Worm (Caenorhabditis elegans) whole organism, L3 larva: ENCODE data around the gene H37A05.2.

Experiments
- ZK546.5 ChIP-seq: sonication (generic microtip); optimal IDR thresholded peaks from 2 replicates; lab custom pipeline; 2017; ENCODE audit warnings: missing biosample characterization, missing genetic modification characterization
- ceh-28 ChIP-seq: fragments of 150-350 bp; optimal IDR thresholded peaks from 2 replicates; lab custom pipeline; 2014; ENCODE audit warnings: missing biosample characterization, missing genetic modification reagents, missing genetic modification characterization
- ceh-82 ChIP-seq: fragments of 150-350 bp; optimal IDR thresholded peaks from 2 replicates; lab custom pipeline; 2014; ENCODE audit warnings: missing biosample characterization, missing genetic modification characterization
- daf-12 ChIP-seq: fragments of 150-350 bp; optimal IDR thresholded peaks from 2 replicates; lab custom pipeline; 2014; ENCODE audit warnings: missing biosample characterization, missing genetic modification reagents, missing genetic modification characterization
- egl-5 ChIP-seq: fragments of 150-350 bp; optimal IDR thresholded peaks from 2 replicates; lab custom pipeline; 2017; ENCODE audit warnings: missing biosample characterization, missing genetic modification reagents, missing genetic modification characterization, inconsistent platforms
- elt-1 ChIP-seq: fragments of 150-350 bp; optimal IDR thresholded peaks from 2 replicates; lab custom pipeline; 2014; ENCODE audit warnings: missing biosample characterization, missing genetic modification characterization
- elt-2 ChIP-seq: sonication (generic microtip); optimal IDR thresholded peaks from 2 replicates; lab custom pipeline; 2016; ENCODE audit warnings: missing genetic modification reagents, mild to moderate bottlenecking, missing genetic modification characterization, missing compliant biosample characterization
- eor-1 ChIP-seq, 2 experiments: fragments of 150-350 bp; optimal IDR thresholded peaks; 2 replicates each; lab custom pipeline; 2014 to 2018; ENCODE audit warnings: missing biosample characterization in 2 of 2, missing genetic modification characterization in 2 of 2
- fkh-10 ChIP-seq: sonication (generic microtip); optimal IDR thresholded peaks from 2 replicates; lab custom pipeline; 2017; ENCODE audit warnings: missing biosample characterization, missing genetic modification reagents, missing genetic modification characterization
- fkh-2 ChIP-seq: fragments of 150-350 bp; optimal IDR thresholded peaks from 2 replicates; lab custom pipeline; 2014; ENCODE audit warnings: missing biosample characterization, missing genetic modification reagents, missing genetic modification characterization
- fos-1 ChIP-seq: fragments of 150-350 bp; optimal IDR thresholded peaks from 2 replicates; lab custom pipeline; 2014; ENCODE audit warnings: missing biosample characterization, missing genetic modification characterization
- hmg-11 ChIP-seq: sonication (generic microtip); optimal IDR thresholded peaks from 2 replicates; lab custom pipeline; 2016; ENCODE audit warnings: missing genetic modification characterization, missing compliant biosample characterization
- jun-1 ChIP-seq: fragments of 150-350 bp; optimal IDR thresholded peaks from 2 replicates; lab custom pipeline; 2014; ENCODE audit warnings: missing biosample characterization, missing genetic modification reagents, missing genetic modification characterization
- lin-15B ChIP-seq: fragments of 150-350 bp; optimal IDR thresholded peaks from 2 replicates; lab custom pipeline; 2014; ENCODE audit warnings: missing biosample characterization, missing genetic modification characterization
- lin-39 ChIP-seq: fragments of 150-350 bp; optimal IDR thresholded peaks from 2 replicates; lab custom pipeline; 2018; ENCODE audit warnings: missing biosample characterization, missing genetic modification reagents, missing genetic modification characterization
- lsy-12 ChIP-seq: sonication (generic microtip); optimal IDR thresholded peaks from 2 replicates; lab custom pipeline; 2016; ENCODE audit warnings: mild to moderate bottlenecking, missing genetic modification characterization, missing compliant biosample characterization
- mdl-1 ChIP-seq: fragments of 150-350 bp; optimal IDR thresholded peaks from 2 replicates; lab custom pipeline; 2014; ENCODE audit warnings: missing biosample characterization, missing genetic modification characterization
- nfya-1 ChIP-seq: sonication (generic microtip); optimal IDR thresholded peaks from 2 replicates; lab custom pipeline; 2017; ENCODE audit warnings: missing genetic modification characterization, mild to moderate bottlenecking, missing compliant biosample characterization, antibody characterized with exemption, moderate library complexity; ENCODE audit not compliant: insufficient read depth
- nhr-11 ChIP-seq: fragments of 150-350 bp; optimal IDR thresholded peaks from 2 replicates; lab custom pipeline; 2014; ENCODE audit warnings: missing biosample characterization, missing genetic modification characterization
- nhr-12 ChIP-seq: fragments of 150-350 bp; optimal IDR thresholded peaks from 2 replicates; lab custom pipeline; 2014; ENCODE audit warnings: missing biosample characterization, missing genetic modification characterization
- nhr-23 ChIP-seq: fragments of 150-350 bp; optimal IDR thresholded peaks from 2 replicates; lab custom pipeline; 2014; ENCODE audit warnings: missing biosample characterization, missing genetic modification reagents, missing genetic modification characterization
- nhr-25 ChIP-seq: sonication (generic microtip); optimal IDR thresholded peaks from 2 replicates; lab custom pipeline; 2017; ENCODE audit warnings: missing biosample characterization, missing genetic modification characterization
- nhr-28 ChIP-seq: fragments of 150-350 bp; optimal IDR thresholded peaks from 2 replicates; lab custom pipeline; 2014; ENCODE audit warnings: missing biosample characterization, missing genetic modification characterization
- nhr-43 ChIP-seq: sonication (generic microtip); optimal IDR thresholded peaks from 2 replicates; lab custom pipeline; 2016; ENCODE audit warnings: mild to moderate bottlenecking, missing genetic modification characterization, missing compliant biosample characterization; ENCODE audit not compliant: poor library complexity, severe bottlenecking
- nhr-67 ChIP-seq: fragments of 150-350 bp; optimal IDR thresholded peaks from 2 replicates; lab custom pipeline; 2014; ENCODE audit warnings: missing biosample characterization, missing genetic modification characterization
- nhr-76 ChIP-seq: fragments of 150-350 bp; sonication (generic microtip); optimal IDR thresholded peaks from 5 replicates; lab custom pipeline; 2014; ENCODE audit warnings: missing biosample characterization, missing genetic modification characterization
- nhr-77 ChIP-seq: fragments of 150-350 bp; optimal IDR thresholded peaks from 2 replicates; lab custom pipeline; 2014; ENCODE audit warnings: missing biosample characterization, missing genetic modification characterization
- pha-4 ChIP-seq: fragments of 150-350 bp; optimal IDR thresholded peaks from 2 replicates; lab custom pipeline; 2014; ENCODE audit warnings: missing biosample characterization, missing genetic modification reagents, missing genetic modification characterization
- pqm-1 ChIP-seq: fragments of 150-350 bp; optimal IDR thresholded peaks from 2 replicates; lab custom pipeline; 2017; ENCODE audit warnings: missing biosample characterization, missing genetic modification characterization, inconsistent platforms
- sea-2 ChIP-seq: fragments of 150-350 bp; sonication (generic microtip); optimal IDR thresholded peaks from 4 replicates; lab custom pipeline; 2014; ENCODE audit warnings: missing biosample characterization, missing genetic modification reagents, missing genetic modification characterization
- snpc-4 ChIP-seq: fragments of 150-350 bp; optimal IDR thresholded peaks from 2 replicates; lab custom pipeline; 2014; ENCODE audit warnings: missing biosample characterization, missing genetic modification characterization
- tbx-2 ChIP-seq: sonication (generic microtip); optimal IDR thresholded peaks from 2 replicates; lab custom pipeline; 2016; ENCODE audit warnings: mild to moderate bottlenecking, missing genetic modification characterization, missing compliant biosample characterization
- unc-62 ChIP-seq: fragments of 150-350 bp; sonication (generic microtip); optimal IDR thresholded peaks from 4 replicates; lab custom pipeline; 2014; ENCODE audit warnings: missing biosample characterization, missing genetic modification reagents, missing genetic modification characterization
- ztf-11 ChIP-seq: fragments of 150-350 bp; optimal IDR thresholded peaks from 2 replicates; lab custom pipeline; 2014; ENCODE audit warnings: missing biosample characterization, missing genetic modification characterization
- ztf-4 ChIP-seq: fragments of 150-350 bp; optimal IDR thresholded peaks from 2 replicates; lab custom pipeline; 2014; ENCODE audit warnings: missing biosample characterization, missing genetic modification characterization

The H37A05.2 gene

DNA sequence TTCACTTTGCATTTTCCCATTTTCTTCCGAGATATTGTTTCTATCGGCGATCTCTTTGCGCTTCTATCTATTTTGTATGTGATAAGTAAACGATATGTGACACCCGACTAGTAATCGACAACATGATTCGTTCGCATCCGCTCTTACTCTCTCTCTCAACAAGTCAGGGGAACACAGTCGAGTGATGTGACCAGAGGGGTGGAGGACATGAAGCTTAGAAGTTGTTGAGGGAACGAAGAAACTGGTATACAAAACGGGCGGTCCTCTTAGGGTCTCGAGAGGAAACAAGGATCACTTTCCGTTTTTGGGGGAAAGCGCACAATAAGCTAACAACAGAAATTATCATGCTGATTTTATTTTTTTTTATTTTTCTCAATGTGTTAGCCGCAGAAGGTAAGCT lies 41.0 kb downstream of the H37A05.2 start, which contains the start of gene F53F4.4:
TSS of gene F53F4.4 (plus strand) at position 301 of the 400 bp plus-strand sequence.
- TF ChIP-seq fkh-10 (GFP tag; lab: Kevin White, UChicago) (no peak), fkh-2 (tag; lab: Kevin White, UChicago) (no peak), ztf-4 (no peak), elt-2 (no peak), nhr-12 (no peak), lin-39 (tag; lab: Kevin White, UChicago) (no peak), tbx-2 (no peak), sea-2 (GFP tag; lab: Kevin White, UChicago) (no peak), jun-1 (tag; lab: Kevin White, UChicago) (no peak), daf-12 (tag; lab: Kevin White, UChicago) (no peak), nhr-43 (no peak)
- TF ChIP-seq, all 47 proteins: peak for 0

DNA sequence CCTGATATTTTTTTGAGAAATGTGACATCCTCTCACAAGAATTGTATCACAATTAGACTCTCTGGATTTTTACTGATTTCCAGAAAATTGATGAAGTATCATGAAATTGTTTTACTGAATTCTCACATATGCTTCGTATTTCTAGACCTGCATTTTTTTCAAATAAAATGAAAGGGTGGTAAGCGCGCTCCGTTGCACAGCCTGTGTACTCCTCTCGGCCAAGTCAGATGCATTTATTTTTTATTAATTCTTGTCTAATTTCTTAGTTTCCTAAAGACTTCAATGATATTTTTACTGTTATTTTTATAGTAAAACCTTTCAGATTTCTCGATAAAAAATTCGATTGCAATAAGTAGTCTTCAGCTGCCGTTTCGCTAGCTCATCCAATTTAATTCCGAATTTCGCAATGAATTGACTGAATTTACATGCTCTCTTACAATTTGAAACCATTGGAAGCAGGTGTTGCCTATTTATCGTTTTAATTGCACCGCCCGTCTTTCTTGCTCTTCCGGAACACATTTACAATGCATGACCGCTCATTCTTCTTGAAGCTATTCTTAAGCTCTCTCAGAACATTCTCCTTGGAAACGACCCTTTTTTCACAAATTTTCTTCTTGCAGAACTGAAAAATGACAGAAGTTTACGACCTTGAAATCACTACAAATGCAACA lies 42.4 kb downstream of the H37A05.2 start, which contains the start of gene tbcb-1:
TSS of gene tbcb-1 (plus strand) at position 621 of the 671 bp plus-strand sequence.
- TF ChIP-seq pha-4 (tag; lab: Kevin White, UChicago), result peak; percentile 43
- TF ChIP-seq snpc-4 (tag; lab: Kevin White, UChicago), result peak; percentile 36
- TF ChIP-seq nhr-23 (tag; lab: Kevin White, UChicago), result peak; percentile 34
- no peak for TF ChIP-seq nhr-28 (tag; lab: Kevin White, UChicago)
- TF ChIP-seq lin-15B (tag; lab: Kevin White, UChicago), result peak; percentile 80

DNA sequence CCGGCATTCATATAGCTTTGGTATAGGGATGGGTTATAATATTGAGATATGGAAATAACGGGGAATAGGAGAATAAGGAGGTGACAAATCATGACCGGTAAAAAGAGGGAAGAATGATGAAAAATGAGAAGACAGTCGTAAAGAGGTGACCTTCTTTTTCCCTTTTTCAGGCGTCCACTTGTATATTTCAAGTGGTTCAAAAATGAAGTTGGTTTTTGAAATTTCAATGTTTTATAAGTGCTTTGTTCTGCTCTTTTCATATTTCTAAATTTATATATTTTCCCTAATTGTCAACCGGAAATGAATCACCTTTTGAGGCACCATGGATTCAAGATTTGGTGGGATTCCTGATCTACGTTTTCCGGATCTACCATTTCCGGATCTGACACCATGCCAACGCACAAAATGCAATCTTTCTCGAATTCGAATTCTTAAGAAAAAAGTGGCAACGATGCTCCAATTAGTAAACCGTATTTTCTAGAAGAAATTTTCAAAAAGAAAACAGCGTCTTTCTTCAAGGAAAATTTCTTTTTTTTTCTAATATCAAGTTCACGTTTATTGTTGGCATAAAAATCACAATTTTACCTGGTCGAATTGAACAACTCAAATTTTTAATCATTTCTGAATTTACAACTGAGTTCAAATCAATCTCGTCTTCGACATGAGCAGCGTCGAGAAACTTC lies 44.4 kb downstream of the H37A05.2 start, which contains the start of the genes F53F4.2 and F53F4.18:
TSS of gene F53F4.2 (minus strand) at position 101 of the 683 bp plus-strand sequence.
TSS of gene F53F4.18 (plus strand) at position 633 of the 683 bp plus-strand sequence.
- TF ChIP-seq nhr-23 (tag; lab: Kevin White, UChicago) (no peak), nhr-77 (tag; lab: Kevin White, UChicago) (no peak), nhr-76 (tag; lab: Kevin White, UChicago) (no peak), sea-2 (GFP tag; lab: Kevin White, UChicago) (no peak), elt-2 (no peak), fos-1 (tag; lab: Kevin White, UChicago) (no peak), hmg-11 (tag; lab: Kevin White, UChicago) (no peak), lin-39 (tag; lab: Kevin White, UChicago) (no peak), unc-62 (no peak), fkh-2 (tag; lab: Kevin White, UChicago) (no peak), lsy-12 (tag; lab: Kevin White, UChicago) (no peak), lin-15B (tag; lab: Kevin White, UChicago) (no peak), elt-1 (tag; lab: Kevin White, UChicago) (no peak), ztf-4 (no peak), ceh-28 (tag; lab: Kevin White, UChicago) (no peak), nhr-28 (tag; lab: Kevin White, UChicago) (no peak), jun-1 (tag; lab: Kevin White, UChicago) (no peak), tbx-2 (no peak), nhr-25 (tag; lab: Kevin White, UChicago) (no peak)

DNA sequence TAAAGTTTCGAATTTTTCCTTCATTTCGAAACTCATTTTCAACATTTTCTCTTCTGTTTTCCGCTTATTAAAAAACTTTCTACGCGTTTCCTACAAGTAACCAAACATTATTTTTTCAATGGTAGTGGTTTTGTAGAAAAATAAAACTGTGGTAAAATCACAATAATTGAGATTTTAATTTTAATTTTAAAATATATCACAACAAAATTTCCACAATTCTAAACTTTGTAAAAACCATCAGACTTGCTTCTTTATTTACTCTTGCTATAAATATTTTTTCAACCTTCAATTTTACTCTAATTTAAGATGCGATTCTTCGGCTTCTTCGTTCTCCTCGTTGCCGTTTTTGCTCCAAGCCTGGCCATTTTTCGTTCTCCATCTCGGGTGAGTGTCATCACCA lies 46.1 kb downstream of the H37A05.2 start, which contains the start of gene F53F4.17:
TSS of gene F53F4.17 (plus strand) at position 301 of the 400 bp plus-strand sequence.
- TF ChIP-seq nhr-67 (tag; lab: Kevin White, UChicago) (no peak), mdl-1 (tag; lab: Kevin White, UChicago) (no peak), nhr-12 (no peak), fkh-10 (GFP tag; lab: Kevin White, UChicago) (no peak)
- TF ChIP-seq, all 47 proteins: peak for 0

DNA sequence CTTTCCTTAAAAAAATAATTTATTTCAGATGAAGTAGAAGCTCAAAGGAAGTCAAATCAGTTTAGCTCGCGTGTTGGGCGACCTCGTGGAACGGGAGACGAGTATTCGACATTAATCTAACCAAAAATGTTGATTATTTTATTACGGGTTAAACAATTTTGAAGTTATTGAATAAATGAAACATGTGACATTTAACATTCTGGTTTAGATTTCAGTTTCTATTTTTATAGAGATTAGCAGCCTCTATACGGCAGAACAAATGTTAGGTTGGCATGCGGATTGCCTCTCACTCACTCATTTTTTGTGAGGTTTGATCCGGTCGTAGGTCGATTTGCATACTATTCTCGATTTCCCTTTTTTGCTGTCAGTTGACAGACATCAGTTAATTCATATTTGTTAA lies 49.6 kb downstream of the H37A05.2 start, which contains the start of gene F53F4.1:
TSS of gene F53F4.1 (plus strand) at position 301 of the 400 bp plus-strand sequence.
- TF ChIP-seq nhr-77 (tag; lab: Kevin White, UChicago) (no peak), eor-1 (tag; optimal IDR thresholded peaks at IDR 0.05; lab: Kevin White, UChicago) (no peak), nhr-28 (tag; lab: Kevin White, UChicago) (no peak), lin-39 (tag; lab: Kevin White, UChicago) (no peak), ztf-4 (no peak), ceh-82 (tag; lab: Kevin White, UChicago) (no peak), pha-4 (tag; lab: Kevin White, UChicago) (no peak), ztf-11 (no peak), tbx-2 (no peak), unc-62 (no peak), pqm-1 (tag; lab: Kevin White, UChicago) (no peak), nhr-11 (tag; lab: Kevin White, UChicago) (no peak), ZK546.5 (no peak), egl-5 (tag; lab: Kevin White, UChicago) (no peak), nhr-12 (no peak), nfya-1 (tag; lab: Kevin White, UChicago) (no peak)
